Fruit fly (Drosophila melanogaster) whole organism, prepupa: ENCODE measurements around the gene CG7024.

Experiments used
- CG34406 ChIP-seq: fragments of 200-800 bp; sonication (Bioruptor generic); optimal IDR thresholded peaks from 3 replicates; lab custom pipeline; 2016; ENCODE audit warnings: missing biosample characterization, missing genetic modification characterization
- CG6792 ChIP-seq: fragments of 200-800 bp; sonication (Bioruptor generic); optimal IDR thresholded peaks from 3 replicates; lab custom pipeline; 2016; ENCODE audit warnings: missing biosample characterization, missing genetic modification characterization
- Ets96B ChIP-seq: fragments of 200-800 bp; optimal IDR thresholded peaks from 2 replicates; lab custom pipeline; 2019; ENCODE audit warnings: missing biosample characterization, mild to moderate bottlenecking, missing genetic modification characterization, moderate library complexity
- Gug ChIP-seq: fragments of 200-800 bp; sonication (Bioruptor generic); IDR thresholded peaks from 2 replicates; pipeline ENCODE4 v1.3.6; 2022; ENCODE audit warnings: missing biosample characterization, missing genetic modification characterization
- dac ChIP-seq: fragments of 200-800 bp; sonication (Bioruptor generic); optimal IDR thresholded peaks from 2 replicates; lab custom pipeline; 2017; ENCODE audit warnings: missing biosample characterization, mild to moderate bottlenecking, missing genetic modification characterization
- dsx ChIP-seq: fragments of 200-800 bp; optimal IDR thresholded peaks from 3 replicates; lab custom pipeline; 2019; ENCODE audit warnings: missing biosample characterization, mild to moderate bottlenecking, missing genetic modification characterization, moderate library complexity; ENCODE audit not compliant: poor library complexity, severe bottlenecking

DNA sequence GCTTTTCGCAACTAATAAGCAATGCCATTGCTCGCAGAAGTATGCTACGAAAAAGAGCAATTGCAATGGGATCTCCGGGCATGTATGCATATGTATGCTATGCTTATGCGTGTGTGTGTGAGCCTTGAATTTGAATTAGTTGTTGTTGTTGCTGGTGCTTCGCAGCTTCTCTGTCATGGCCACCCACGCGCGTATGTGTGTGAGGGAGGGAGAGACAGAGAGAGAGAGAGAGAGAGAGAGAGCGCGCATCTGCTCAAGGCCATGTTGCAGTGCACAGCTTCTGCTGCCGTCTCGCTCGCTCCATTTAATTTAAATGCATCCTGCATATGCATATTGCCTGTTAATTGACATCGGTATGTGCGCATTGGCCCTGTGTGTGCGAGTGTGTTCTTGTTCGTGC lies 14.3 kb upstream of the CG7024 start:
- TF ChIP-seq CG34406 (GFP tag; lab: Kevin White, UChicago) (no peak), Gug (GFP tag; lab: Robert Waterston, UW) (no peak), dac (GFP tag; lab: Kevin White, UChicago) (no peak), CG6792 (GFP tag; lab: Kevin White, UChicago) (no peak), Ets96B (tag; lab: Kevin White, UChicago) (no peak), dsx (GFP tag; lab: Kevin White, UChicago) (no peak)
